Worm (Caenorhabditis elegans): ENCODE measurements around the gene set-13.

DNA sequence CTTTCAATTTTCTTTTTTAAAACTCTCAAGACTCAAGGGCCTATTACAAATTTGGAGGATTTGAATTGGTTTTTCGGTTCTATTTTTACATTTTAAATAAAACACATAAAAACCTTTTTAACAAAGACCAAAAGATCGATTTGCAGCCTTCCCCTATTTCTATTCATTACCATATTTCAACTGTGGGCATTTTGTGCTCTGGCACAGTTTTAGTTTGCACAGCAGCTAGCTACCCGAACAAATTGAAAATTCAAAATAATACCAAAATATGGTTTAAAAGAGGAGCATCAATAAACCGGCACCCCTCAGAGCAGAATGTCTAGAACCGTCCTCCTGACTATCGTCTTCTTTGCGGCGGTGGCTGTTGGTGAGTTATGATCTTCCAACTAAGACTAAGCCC lies 35.4 kb upstream of the set-13 start, which contains the start of gene F08D12.2:
- no peak for TF ChIP-seq nhr-23 (tag; optimal IDR thresholded peaks at IDR 0.05)
- TF ChIP-seq ama-1 (optimal IDR thresholded peaks at IDR 0.05), result no peak
- TF ChIP-seq lin-39 (tag; optimal IDR thresholded peaks at IDR 0.05), result no peak
- no peak for TF ChIP-seq ztf-11 (tag; optimal IDR thresholded peaks at IDR 0.05)
- TF ChIP-seq nfya-1 (tag; optimal IDR thresholded peaks at IDR 0.05; ENCODE audit: insufficient read depth), result no peak
- no peak for TF ChIP-seq aly-2 (tag; optimal IDR thresholded peaks at IDR 0.05)
